Worm (Caenorhabditis elegans): ENCODE data around the gene ttr-51.

ttr-51 gene

ce11 chrIV:13220594-13220993 is 31.5 kb downstream of the ttr-51 start:
- TF ChIP-seq egl-27 (tag; optimal IDR thresholded peaks at IDR 0.05) (no peak), ama-1 (optimal IDR thresholded peaks at IDR 0.05) (no peak), peb-1 (tag; optimal IDR thresholded peaks at IDR 0.05) (no peak), nhr-237 (tag; optimal IDR thresholded peaks at IDR 0.05) (no peak), dmd-4 (tag; optimal IDR thresholded peaks at IDR 0.05) (no peak), mab-5 (tag; optimal IDR thresholded peaks at IDR 0.05) (no peak), aly-2 (tag; optimal IDR thresholded peaks at IDR 0.05) (no peak)

ce11 chrIV:13214466-13214865 is 37.6 kb downstream of the ttr-51 start, which contains the start of gene cho-1:
TSS of gene cho-1 (minus strand) at chrIV:13214566.
- TF ChIP-seq nhr-77 (tag; optimal IDR thresholded peaks at IDR 0.05) (no peak), R02D3.7 (tag; optimal IDR thresholded peaks at IDR 0.05) (no peak), nhr-23 (tag; optimal IDR thresholded peaks at IDR 0.05) (no peak), sem-4 (tag; optimal IDR thresholded peaks at IDR 0.05) (no peak), nhr-12 (tag; optimal IDR thresholded peaks at IDR 0.05) (no peak), unc-39 (tag; optimal IDR thresholded peaks at IDR 0.05) (no peak), aly-2 (tag; optimal IDR thresholded peaks at IDR 0.05) (no peak), lsy-2 (tag; optimal IDR thresholded peaks at IDR 0.05) (no peak), alr-1 (tag; optimal IDR thresholded peaks at IDR 0.05) (no peak), lin-11 (tag; optimal IDR thresholded peaks at IDR 0.05) (no peak), nhr-25 (tag; optimal IDR thresholded peaks at IDR 0.05) (no peak), dmd-4 (tag; optimal IDR thresholded peaks at IDR 0.05) (no peak), sma-9 (GFP tag; optimal IDR thresholded peaks at IDR 0.05) (no peak), sma-9 (tag; optimal IDR thresholded peaks at IDR 0.05) (no peak)

- TF ChIP-seq nhr-21 (tag; optimal IDR thresholded peaks at IDR 0.05), result no peak
- no peak for TF ChIP-seq unc-62 (GFP tag; optimal IDR thresholded peaks at IDR 0.05)
- no peak for TF ChIP-seq blmp-1 (tag; optimal IDR thresholded peaks at IDR 0.05; ENCODE audit: insufficient read depth)
- no peak for TF ChIP-seq ceh-16 (tag; optimal IDR thresholded peaks at IDR 0.05)
- TF ChIP-seq egl-27 (tag; optimal IDR thresholded peaks at IDR 0.05), result no peak
- TF ChIP-seq sma-9 (GFP tag; optimal IDR thresholded peaks at IDR 0.05), result no peak
- TF ChIP-seq sma-9 (tag; optimal IDR thresholded peaks at IDR 0.05), result no peak
- no peak for TF ChIP-seq dmd-4 (tag; optimal IDR thresholded peaks at IDR 0.05)
- TF ChIP-seq ceh-82 (tag; optimal IDR thresholded peaks at IDR 0.05), result no peak
- no peak for TF ChIP-seq mdl-1 (tag; optimal IDR thresholded peaks at IDR 0.05)
- TF ChIP-seq ztf-11 (tag; optimal IDR thresholded peaks at IDR 0.05), result no peak
- no peak for TF ChIP-seq lin-39 (tag; optimal IDR thresholded peaks at IDR 0.05)
- TF ChIP-seq aly-2 (tag; optimal IDR thresholded peaks at IDR 0.05), result no peak
- TF ChIP-seq sma-3 (GFP tag; optimal IDR thresholded peaks at IDR 0.05), result no peak
- no peak for TF ChIP-seq Y55F3AM.14 (GFP tag; optimal IDR thresholded peaks at IDR 0.05)
- no peak for TF ChIP-seq nhr-237 (tag; optimal IDR thresholded peaks at IDR 0.05)
- TF ChIP-seq zag-1 (tag; optimal IDR thresholded peaks at IDR 0.05), result no peak
- no peak for TF ChIP-seq fos-1 (tag; optimal IDR thresholded peaks at IDR 0.05)
- no peak for TF ChIP-seq gmeb-1 (tag; optimal IDR thresholded peaks at IDR 0.05)
Observed at ce11 chrIV:13209566-13209965, 42.5 kb downstream of the ttr-51 start, which contains the start of gene C48D1.9. TSS of gene C48D1.9 (minus strand) at chrIV:13209666.

- peak in 1 of 2 experiments; percentile 45 for TF ChIP-seq lsy-2 (tag; optimal IDR thresholded peaks at IDR 0.05)
- TF ChIP-seq fos-1 (tag; optimal IDR thresholded peaks at IDR 0.05), result peak; percentile 7
- TF ChIP-seq C34F6.9 (tag; optimal IDR thresholded peaks at IDR 0.05), result peak; percentile 38
- no peak for TF ChIP-seq snpc-4 (tag; optimal IDR thresholded peaks at IDR 0.05)
- TF ChIP-seq nhr-10 (tag; optimal IDR thresholded peaks at IDR 0.05), result no peak
- TF ChIP-seq blmp-1 (tag; optimal IDR thresholded peaks at IDR 0.05; ENCODE audit: insufficient read depth), result no peak
- TF ChIP-seq gmeb-1 (tag; optimal IDR thresholded peaks at IDR 0.05), result peak; percentile 65
- TF ChIP-seq nhr-12 (tag; optimal IDR thresholded peaks at IDR 0.05), result no peak
- TF ChIP-seq F13H6.1 (tag; optimal IDR thresholded peaks at IDR 0.05), result no peak
- no peak for TF ChIP-seq zag-1 (tag; optimal IDR thresholded peaks at IDR 0.05)
- no peak for TF ChIP-seq aly-2 (tag; optimal IDR thresholded peaks at IDR 0.05)
- no peak for TF ChIP-seq ztf-11 (tag; optimal IDR thresholded peaks at IDR 0.05)
- TF ChIP-seq nhr-129 (tag; optimal IDR thresholded peaks at IDR 0.05), result peak; percentile 84
- TF ChIP-seq unc-55 (GFP tag; optimal IDR thresholded peaks at IDR 0.05), result peak; percentile 50
Observed at ce11 chrIV:13205891-13206290, 46.2 kb downstream of the ttr-51 start.

Data from whole organism, L2 larva.